Worm (Caenorhabditis elegans) whole organism, L3 larva: ENCODE data around the gene sid-3.

Source experiments
- ama-1 ChIP-seq: fragments of 150-350 bp; optimal IDR thresholded peaks from 2 replicates; lab custom pipeline; 2018
- egl-27 ChIP-seq: sonication (generic microtip); optimal IDR thresholded peaks from 4 replicates; lab custom pipeline; 2017; ENCODE audit warnings: missing biosample characterization, missing genetic modification reagents, missing genetic modification characterization
- egl-5 ChIP-seq: fragments of 150-350 bp; optimal IDR thresholded peaks from 2 replicates; lab custom pipeline; 2017; ENCODE audit warnings: missing biosample characterization, missing genetic modification reagents, missing genetic modification characterization, inconsistent platforms
- fkh-10 ChIP-seq: sonication (generic microtip); optimal IDR thresholded peaks from 2 replicates; lab custom pipeline; 2017; ENCODE audit warnings: missing biosample characterization, missing genetic modification reagents, missing genetic modification characterization
- nhr-11 ChIP-seq: fragments of 150-350 bp; optimal IDR thresholded peaks from 2 replicates; lab custom pipeline; 2014; ENCODE audit warnings: missing biosample characterization, missing genetic modification characterization

DNA sequence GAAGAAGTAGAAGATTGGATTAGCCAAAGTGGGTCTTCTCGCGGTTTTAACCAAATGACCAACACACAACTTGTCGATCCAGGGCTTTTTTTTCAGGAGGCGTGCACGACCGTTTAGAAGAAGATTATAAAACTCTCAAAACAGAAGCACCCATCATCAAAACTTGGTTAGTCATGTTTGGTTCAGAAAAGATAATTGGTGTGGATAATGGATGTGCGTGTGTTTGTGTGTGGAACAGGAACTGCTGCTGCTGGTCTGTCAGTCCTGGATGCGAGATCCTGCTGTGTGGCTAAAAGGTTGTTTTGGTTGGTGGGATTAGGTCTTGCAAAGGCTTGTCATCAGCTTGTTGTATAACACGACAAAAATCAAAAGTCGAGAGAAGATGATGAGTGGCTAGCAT lies 17.2 kb downstream of the sid-3 start:
- TF ChIP-seq fkh-10 (GFP tag; lab: Kevin White, UChicago): no peak
- no peak for TF ChIP-seq egl-27 (tag; lab: Kevin White, UChicago)
- TF ChIP-seq ama-1: no peak
- TF ChIP-seq nhr-11 (tag; lab: Kevin White, UChicago): no peak
- no peak for TF ChIP-seq egl-5
